Fruit fly (Drosophila melanogaster) whole organism, prepupa: ENCODE data around the gene CG14818.

Experiments
- Blimp-1 ChIP-seq: fragments of 200-800 bp; sonication (Bioruptor generic); optimal IDR thresholded peaks from 3 replicates; lab custom pipeline; 2017; ENCODE audit warnings: missing biosample characterization, missing genetic modification characterization, mild to moderate bottlenecking, moderate library complexity, missing genetic modification reagents
- CG10631 ChIP-seq: fragments of 200-800 bp; sonication (Bioruptor generic); optimal IDR thresholded peaks from 2 replicates; lab custom pipeline; 2016; ENCODE audit warnings: missing biosample characterization, missing genetic modification characterization
- CG11902 ChIP-seq: fragments of 200-800 bp; sonication (Bioruptor generic); optimal IDR thresholded peaks from 3 replicates; lab custom pipeline; 2016; ENCODE audit warnings: missing biosample characterization, missing genetic modification characterization
- CG1621 ChIP-seq: fragments of 200-800 bp; sonication (Bioruptor generic); optimal IDR thresholded peaks from 3 replicates; lab custom pipeline; 2018; ENCODE audit warnings: missing biosample characterization, mild to moderate bottlenecking, missing genetic modification characterization
- CG16779 ChIP-seq: fragments of 200-800 bp; sonication (Bioruptor generic); optimal IDR thresholded peaks from 3 replicates; lab custom pipeline; 2017; ENCODE audit warnings: missing biosample characterization, mild to moderate bottlenecking, missing genetic modification characterization
- CG3032 ChIP-seq: fragments of 200-800 bp; optimal IDR thresholded peaks from 2 replicates; lab custom pipeline; 2019; ENCODE audit warnings: missing biosample characterization, mild to moderate bottlenecking, missing genetic modification characterization, moderate library complexity
- CG32006 ChIP-seq: fragments of 200-800 bp; sonication (Bioruptor generic); optimal IDR thresholded peaks from 3 replicates; lab custom pipeline; 2017; ENCODE audit warnings: missing biosample characterization, mild to moderate bottlenecking, missing genetic modification characterization
- CG34406 ChIP-seq: fragments of 200-800 bp; sonication (Bioruptor generic); optimal IDR thresholded peaks from 3 replicates; lab custom pipeline; 2016; ENCODE audit warnings: missing biosample characterization, missing genetic modification characterization
- CG3919 ChIP-seq: fragments of 200-800 bp; sonication (Bioruptor generic); optimal IDR thresholded peaks from 3 replicates; lab custom pipeline; 2016; ENCODE audit warnings: missing biosample characterization, missing genetic modification characterization
- CG4318 ChIP-seq: fragments of 200-800 bp; sonication (Bioruptor generic); optimal IDR thresholded peaks from 3 replicates; lab custom pipeline; 2017; ENCODE audit warnings: missing biosample characterization, mild to moderate bottlenecking, missing genetic modification characterization
- CG6163 ChIP-seq: fragments of 200-800 bp; sonication (Bioruptor generic); IDR thresholded peaks from 3 replicates; pipeline ENCODE4 v1.3.6; 2022; ENCODE audit warnings: missing biosample characterization, missing genetic modification characterization
- CG6276 ChIP-seq: fragments of 200-800 bp; sonication (Bioruptor generic); optimal IDR thresholded peaks from 2 replicates; lab custom pipeline; 2017; ENCODE audit warnings: missing biosample characterization, mild to moderate bottlenecking, missing genetic modification characterization
- CG6792 ChIP-seq: fragments of 200-800 bp; sonication (Bioruptor generic); optimal IDR thresholded peaks from 3 replicates; lab custom pipeline; 2016; ENCODE audit warnings: missing biosample characterization, missing genetic modification characterization
- CG6808 ChIP-seq: fragments of 200-800 bp; sonication (Bioruptor generic); optimal IDR thresholded peaks from 3 replicates; lab custom pipeline; 2017; ENCODE audit warnings: missing biosample characterization, missing genetic modification characterization, mild to moderate bottlenecking, moderate library complexity, missing genetic modification reagents
- CG6854 ChIP-seq: fragments of 200-800 bp; sonication (Bioruptor generic); optimal IDR thresholded peaks from 2 replicates; lab custom pipeline; 2017; ENCODE audit warnings: missing biosample characterization, mild to moderate bottlenecking, missing genetic modification characterization
- CG7368 ChIP-seq: fragments of 200-800 bp; sonication (Bioruptor generic); optimal IDR thresholded peaks from 3 replicates; lab custom pipeline; 2016; ENCODE audit warnings: missing biosample characterization, missing genetic modification characterization
- CG8119 ChIP-seq: fragments of 200-800 bp; sonication (Bioruptor generic); IDR thresholded peaks from 3 replicates; pipeline ENCODE4 v1.3.6; 2022; ENCODE audit warnings: missing biosample characterization, missing genetic modification characterization
- CG8319 ChIP-seq: fragments of 200-800 bp; sonication (Bioruptor generic); optimal IDR thresholded peaks from 3 replicates; lab custom pipeline; 2016; ENCODE audit warnings: missing biosample characterization, missing genetic modification characterization
- CG8632 ChIP-seq: fragments of 200-800 bp; sonication (Bioruptor generic); optimal IDR thresholded peaks from 3 replicates; lab custom pipeline; 2016; ENCODE audit warnings: missing biosample characterization, missing genetic modification characterization
- Eip75B ChIP-seq: fragments of 200-800 bp; sonication (Bioruptor generic); optimal IDR thresholded peaks from 3 replicates; lab custom pipeline; 2016; ENCODE audit warnings: missing biosample characterization, missing genetic modification characterization
- Eip93F ChIP-seq: fragments of 200-800 bp; sonication (Bioruptor generic); optimal IDR thresholded peaks from 2 replicates; lab custom pipeline; 2016; ENCODE audit warnings: missing biosample characterization, mild to moderate bottlenecking, missing genetic modification characterization
- Ets21C ChIP-seq: fragments of 200-800 bp; sonication (Bioruptor generic); optimal IDR thresholded peaks from 3 replicates; lab custom pipeline; 2016; ENCODE audit warnings: missing biosample characterization, missing genetic modification characterization
- Ets96B ChIP-seq: fragments of 200-800 bp; optimal IDR thresholded peaks from 2 replicates; lab custom pipeline; 2019; ENCODE audit warnings: missing biosample characterization, mild to moderate bottlenecking, missing genetic modification characterization, moderate library complexity
- Gug ChIP-seq: fragments of 200-800 bp; sonication (Bioruptor generic); IDR thresholded peaks from 2 replicates; pipeline ENCODE4 v1.3.6; 2022; ENCODE audit warnings: missing biosample characterization, missing genetic modification characterization
- Hr38 ChIP-seq: sonication (Bioruptor generic); optimal IDR thresholded peaks from 2 replicates; lab custom pipeline; 2016; ENCODE audit warnings: missing biosample characterization, missing genetic modification characterization
- Hr4 ChIP-seq: fragments of 200-800 bp; sonication (Bioruptor generic); optimal IDR thresholded peaks from 3 replicates; lab custom pipeline; 2016; ENCODE audit warnings: missing biosample characterization, missing genetic modification characterization
- Lpt ChIP-seq: fragments of 200-800 bp; sonication (Bioruptor generic); optimal IDR thresholded peaks from 3 replicates; lab custom pipeline; 2016; ENCODE audit warnings: missing biosample characterization, missing genetic modification characterization
- Met ChIP-seq: fragments of 200-800 bp; sonication (Bioruptor generic); optimal IDR thresholded peaks from 3 replicates; lab custom pipeline; 2016; ENCODE audit warnings: missing biosample characterization, missing genetic modification characterization
- OdsH ChIP-seq: fragments of 200-800 bp; sonication (Bioruptor generic); optimal IDR thresholded peaks from 3 replicates; lab custom pipeline; 2016; ENCODE audit warnings: missing biosample characterization, missing genetic modification characterization
- Smox ChIP-seq: fragments of 200-800 bp; sonication (Bioruptor generic); optimal IDR thresholded peaks from 3 replicates; lab custom pipeline; 2016; ENCODE audit warnings: missing biosample characterization, missing genetic modification characterization
- Sox14 ChIP-seq: fragments of 200-800 bp; sonication (Bioruptor generic); optimal IDR thresholded peaks from 3 replicates; lab custom pipeline; 2016; ENCODE audit warnings: missing biosample characterization, missing genetic modification characterization
- Sox15 ChIP-seq: fragments of 200-800 bp; sonication (Bioruptor generic); optimal IDR thresholded peaks from 3 replicates; lab custom pipeline; 2016; ENCODE audit warnings: missing biosample characterization, missing genetic modification characterization
- achi ChIP-seq: fragments of 200-800 bp; sonication (Bioruptor generic); optimal IDR thresholded peaks from 3 replicates; lab custom pipeline; 2016; ENCODE audit warnings: missing biosample characterization, missing genetic modification characterization
- acj6 ChIP-seq: fragments of 200-800 bp; sonication (Bioruptor generic); optimal IDR thresholded peaks from 3 replicates; lab custom pipeline; 2016; ENCODE audit warnings: missing biosample characterization, missing genetic modification characterization
- dac ChIP-seq: fragments of 200-800 bp; sonication (Bioruptor generic); optimal IDR thresholded peaks from 2 replicates; lab custom pipeline; 2017; ENCODE audit warnings: missing biosample characterization, mild to moderate bottlenecking, missing genetic modification characterization
- dsx ChIP-seq: fragments of 200-800 bp; optimal IDR thresholded peaks from 3 replicates; lab custom pipeline; 2019; ENCODE audit warnings: missing biosample characterization, mild to moderate bottlenecking, missing genetic modification characterization, moderate library complexity; ENCODE audit not compliant: poor library complexity, severe bottlenecking
- eg ChIP-seq: fragments of 200-800 bp; sonication (Bioruptor generic); IDR thresholded peaks from 3 replicates; pipeline ENCODE4 v1.3.6; 2022; ENCODE audit warnings: missing biosample characterization, missing genetic modification characterization
- esn ChIP-seq: fragments of 200-800 bp; sonication (Bioruptor generic); optimal IDR thresholded peaks from 2 replicates; lab custom pipeline; 2016; ENCODE audit warnings: missing biosample characterization, mild to moderate bottlenecking, missing genetic modification characterization, moderate library complexity
- fd59A ChIP-seq: fragments of 200-800 bp; sonication (Bioruptor generic); optimal IDR thresholded peaks from 2 replicates; lab custom pipeline; 2017; ENCODE audit warnings: missing biosample characterization, mild to moderate bottlenecking, missing genetic modification characterization, missing genetic modification reagents
- fd85E ChIP-seq: fragments of 200-800 bp; sonication (Bioruptor generic); optimal IDR thresholded peaks from 3 replicates; lab custom pipeline; 2016; ENCODE audit warnings: missing biosample characterization, missing genetic modification characterization
- fkh ChIP-seq: fragments of 200-800 bp; sonication (Bioruptor generic); optimal IDR thresholded peaks from 3 replicates; lab custom pipeline; 2017; ENCODE audit warnings: missing biosample characterization, mild to moderate bottlenecking, missing genetic modification characterization, moderate library complexity
- lz ChIP-seq: fragments of 200-800 bp; sonication (Bioruptor generic); optimal IDR thresholded peaks from 3 replicates; lab custom pipeline; 2016; ENCODE audit warnings: missing biosample characterization, missing genetic modification characterization
- net ChIP-seq: fragments of 200-800 bp; sonication (Bioruptor generic); optimal IDR thresholded peaks from 3 replicates; lab custom pipeline; 2016; ENCODE audit warnings: missing biosample characterization, missing genetic modification characterization
- salr ChIP-seq, 2 experiments: fragments of 200-800 bp; sonication (Bioruptor generic); optimal IDR thresholded peaks; 3 replicates each; lab custom pipeline; 2016 to 2018; ENCODE audit warnings: missing biosample characterization in 2 of 2, missing genetic modification characterization in 2 of 2, mild to moderate bottlenecking in 1 of 2
- ss ChIP-seq, 2 experiments: fragments of 200-800 bp; sonication (Bioruptor generic); optimal IDR thresholded peaks; 2 replicates in 1 of 2; 3 replicates in 1 of 2; lab custom pipeline; 2017 to 2018; ENCODE audit warnings: mild to moderate bottlenecking in 2 of 2, missing biosample characterization in 2 of 2, missing genetic modification characterization in 2 of 2, moderate library complexity in 1 of 2
- svp ChIP-seq: fragments of 200-800 bp; sonication (Bioruptor generic); peaks from one replicate; lab custom pipeline; 2016; ENCODE audit warnings: missing biosample characterization, missing genetic modification characterization
- topi ChIP-seq: fragments of 200-800 bp; sonication (Bioruptor generic); optimal IDR thresholded peaks from 3 replicates; lab custom pipeline; 2016; ENCODE audit warnings: missing biosample characterization, missing genetic modification characterization
- vri ChIP-seq: fragments of 200-800 bp; sonication (Bioruptor generic); optimal IDR thresholded peaks from 3 replicates; lab custom pipeline; 2016; ENCODE audit warnings: missing biosample characterization, mild to moderate bottlenecking, missing genetic modification characterization

Gene CG14818

DNA sequence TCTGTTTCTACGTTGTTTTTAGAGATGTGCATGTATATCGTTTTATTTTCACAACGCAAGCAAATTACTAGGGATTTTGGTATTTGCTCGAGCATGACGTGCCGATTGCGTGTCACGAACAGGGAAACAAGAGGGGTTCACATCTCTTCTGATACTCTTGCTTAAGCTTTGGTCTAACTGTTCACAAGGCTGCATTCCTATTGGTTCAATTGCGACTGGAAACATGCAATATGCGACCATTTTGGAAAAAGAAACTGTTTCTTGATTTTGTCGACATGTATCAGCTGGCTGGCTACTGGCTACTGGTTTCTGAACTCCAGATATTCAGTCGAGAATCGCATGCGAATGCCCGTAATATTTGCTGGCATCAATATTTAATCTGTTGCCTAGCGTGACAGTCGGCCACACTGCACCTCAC lies 574 bp upstream of the CG14818 start, which contains the start of gene Coa8 (continued):
- TF ChIP-seq Ets96B (tag; lab: Kevin White, UChicago): peak; percentile 10
- TF ChIP-seq Sox15 (GFP tag; lab: Kevin White, UChicago): peak; percentile 5
- TF ChIP-seq lz (GFP tag; lab: Kevin White, UChicago): peak; percentile 41
- peak; percentile 42 for TF ChIP-seq esn (GFP tag; lab: Kevin White, UChicago)
- peak; percentile 46; the same call in 2 of the 3 replicates for TF ChIP-seq CG6163
- no peak for TF ChIP-seq CG8319 (GFP tag; lab: Kevin White, UChicago)
- no peak for TF ChIP-seq CG16779 (tag; lab: Kevin White, UChicago)
- TF ChIP-seq, all 60 proteins: peak for 23

DNA sequence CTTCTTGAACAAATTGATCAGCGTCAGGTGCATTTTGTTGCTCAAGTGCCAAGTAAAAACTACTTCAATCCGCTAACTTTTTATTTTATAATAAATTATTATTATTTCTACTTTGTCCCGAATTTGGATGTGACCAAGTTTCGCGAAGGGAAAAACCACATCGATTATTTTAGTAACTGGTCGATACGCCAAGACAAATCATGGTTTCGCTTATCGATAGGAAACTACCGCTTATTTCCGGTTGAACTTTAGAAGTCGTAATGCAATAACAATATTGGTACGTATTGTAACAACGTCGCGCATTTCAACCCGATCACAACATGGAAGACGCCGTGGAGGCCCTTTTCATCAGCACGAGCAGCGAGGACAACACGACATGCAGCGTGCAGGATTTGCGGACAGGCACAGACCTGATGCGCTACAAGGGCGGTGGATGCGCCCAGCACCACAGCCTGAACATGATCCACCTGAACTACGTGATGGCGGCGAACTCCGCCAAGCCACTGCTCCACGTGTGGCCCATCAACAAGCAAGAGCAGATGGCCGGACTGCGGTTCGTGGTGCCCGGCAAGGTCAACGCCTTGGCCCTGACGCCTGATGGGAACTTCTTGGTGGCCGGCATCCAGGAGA lies 2.4 kb downstream of the CG14818 start, which contains the start of the genes CG14817 and CG14805:
CG14817 (minus strand) TSS at position 164 of the 630 bp plus-strand sequence.
CG14805 (plus strand) TSS at position 211 of the 630 bp plus-strand sequence.
- TF ChIP-seq eg (GFP tag; lab: Robert Waterston, UW): peak; percentile 61
- TF ChIP-seq Sox14 (GFP tag; lab: Kevin White, UChicago): peak; percentile 53
- no peak for TF ChIP-seq Lpt (GFP tag; lab: Kevin White, UChicago)
- no peak for TF ChIP-seq fd59A (GFP tag; lab: Kevin White, UChicago)
- no peak for TF ChIP-seq vri
- TF ChIP-seq CG8632 (GFP tag; lab: Kevin White, UChicago): no peak
- no peak for TF ChIP-seq Hr38 (GFP tag; lab: Kevin White, UChicago)
- TF ChIP-seq fkh: no peak
- TF ChIP-seq Eip75B: no peak
- TF ChIP-seq Sox15 (GFP tag; lab: Kevin White, UChicago): no peak
- peak; percentile 53 for TF ChIP-seq CG1621
- TF ChIP-seq dsx (GFP tag; lab: Kevin White, UChicago): peak; percentile 68
- TF ChIP-seq Gug (GFP tag; lab: Robert Waterston, UW): no peak
- peak; percentile 71 for TF ChIP-seq CG34406
- no peak for TF ChIP-seq net
- no peak for TF ChIP-seq Hr4
- TF ChIP-seq ss (GFP tag; optimal IDR thresholded peaks at IDR 0.05; lab: Kevin White, UChicago): peak; percentile 62 to 82
- TF ChIP-seq CG11902 (GFP tag; lab: Kevin White, UChicago): no peak
- TF ChIP-seq svp: peak; percentile 71
- TF ChIP-seq CG3032 (tag; lab: Kevin White, UChicago): peak; percentile 30
- TF ChIP-seq CG10631 (GFP tag; lab: Kevin White, UChicago): no peak
- no peak for TF ChIP-seq CG32006 (GFP tag; lab: Kevin White, UChicago)
- TF ChIP-seq CG3919 (GFP tag; lab: Kevin White, UChicago): no peak
- TF ChIP-seq topi: peak; percentile 68
- TF ChIP-seq Eip93F (GFP tag; lab: Kevin White, UChicago): no peak
- no peak for TF ChIP-seq achi (GFP tag; lab: Kevin White, UChicago)
- no peak for TF ChIP-seq CG8319 (GFP tag; lab: Kevin White, UChicago)
- TF ChIP-seq fd85E (GFP tag; lab: Kevin White, UChicago): no peak
- no peak; the same call in 2 of the 3 replicates for TF ChIP-seq CG8119 (GFP tag; lab: Robert Waterston, UW)
- no peak for TF ChIP-seq acj6 (GFP tag; lab: Kevin White, UChicago)
- no peak for TF ChIP-seq Smox (GFP tag; lab: Kevin White, UChicago)
- TF ChIP-seq Met (GFP tag; lab: Kevin White, UChicago): no peak
- no peak for TF ChIP-seq CG6808
- no peak for TF ChIP-seq CG4318 (GFP tag; lab: Kevin White, UChicago)
- TF ChIP-seq Ets21C: no peak
- no peak for TF ChIP-seq OdsH (GFP tag; lab: Kevin White, UChicago)
- no peak for TF ChIP-seq Blimp-1 (GFP tag; lab: Kevin White, UChicago)
- TF ChIP-seq esn (GFP tag; lab: Kevin White, UChicago): peak; percentile 68
- TF ChIP-seq CG6276 (GFP tag; lab: Kevin White, UChicago): no peak
- peak; percentile 61 for TF ChIP-seq CG16779 (tag; lab: Kevin White, UChicago)
- peak; percentile 40 for TF ChIP-seq CG6792
- no peak for TF ChIP-seq dac (GFP tag; lab: Kevin White, UChicago)
- TF ChIP-seq CG6854 (GFP tag; lab: Kevin White, UChicago): peak; percentile 91
- peak; percentile 48 for TF ChIP-seq lz (GFP tag; lab: Kevin White, UChicago)
- peak in 1 of 2 experiments; percentile 44 for TF ChIP-seq salr (GFP tag; optimal IDR thresholded peaks at IDR 0.05; lab: Kevin White, UChicago)
- TF ChIP-seq CG7368: no peak
